Fruit fly (Drosophila melanogaster) whole organism, wandering third instar larva: ENCODE results near the gene CG18636.
"Not testable (repeated sequence)": the region's sequence is repeated elsewhere in the genome, so short reads cannot be mapped to it uniquely, and the experiment has no call there.

Experiments used
- CG32264 ChIP-seq: fragments of 200-800 bp; sonication (Bioruptor generic); optimal IDR thresholded peaks from 2 replicates; lab custom pipeline; 2016; ENCODE audit warnings: missing biosample characterization, missing genetic modification characterization
- CG9705 ChIP-seq: fragments of 200-800 bp; sonication (Bioruptor generic); optimal IDR thresholded peaks from 2 replicates; lab custom pipeline; 2018; ENCODE audit warnings: missing biosample characterization, mild to moderate bottlenecking, missing genetic modification characterization
- CrebA ChIP-seq: fragments of 200-800 bp; sonication (Bioruptor generic); optimal IDR thresholded peaks from 2 replicates; lab custom pipeline; 2016; ENCODE audit warnings: missing biosample characterization, mild to moderate bottlenecking, missing genetic modification characterization, borderline replicate concordance
- Dfd ChIP-seq: fragments of >200 bp; optimal IDR thresholded peaks from 2 replicates; lab custom pipeline; 2017; ENCODE audit warnings: missing biosample characterization, missing genetic modification characterization
- GATAd ChIP-seq: sonication (Bioruptor generic); optimal IDR thresholded peaks from 2 replicates; lab custom pipeline; 2016; ENCODE audit warnings: missing biosample characterization, missing genetic modification characterization
- Hnf4 ChIP-seq: fragments of 200-800 bp; sonication (Bioruptor generic); optimal IDR thresholded peaks from 2 replicates; lab custom pipeline; 2016; ENCODE audit warnings: missing biosample characterization, mild to moderate bottlenecking, missing genetic modification characterization
- Hr78 ChIP-seq: fragments of >200 bp; optimal IDR thresholded peaks from 2 replicates; lab custom pipeline; 2017; ENCODE audit warnings: missing biosample characterization, missing genetic modification characterization
- Hr83 ChIP-seq: fragments of 200-300 bp; sonication (Bioruptor generic); optimal IDR thresholded peaks from 2 replicates; lab custom pipeline; 2016; ENCODE audit warnings: missing biosample characterization, mild to moderate bottlenecking, missing genetic modification characterization, moderate library complexity; ENCODE audit not compliant: poor library complexity, severe bottlenecking
- Jra ChIP-seq: sonication (Bioruptor generic); optimal IDR thresholded peaks from 2 replicates; lab custom pipeline; 2016; ENCODE audit warnings: missing biosample characterization, missing genetic modification characterization
- Mio ChIP-seq: sonication (Bioruptor generic); optimal IDR thresholded peaks from 2 replicates; lab custom pipeline; 2016; ENCODE audit warnings: missing biosample characterization, missing genetic modification characterization
- N ChIP-seq: fragments of >200 bp; optimal IDR thresholded peaks from 2 replicates; lab custom pipeline; 2018; ENCODE audit warnings: missing biosample characterization, missing external identifiers, missing genetic modification characterization
- OdsH ChIP-seq: fragments of 200-800 bp; sonication (Bioruptor generic); optimal IDR thresholded peaks from 2 replicates; lab custom pipeline; 2016; ENCODE audit warnings: missing biosample characterization, mild to moderate bottlenecking, missing genetic modification characterization
- Rel ChIP-seq, 2 experiments: fragments of 200-800 bp; sonication (Bioruptor generic) in 1 of 2; optimal IDR thresholded peaks; 2 replicates in 1 of 2; 3 replicates in 1 of 2; lab custom pipeline; 2016 to 2019; ENCODE audit warnings: mild to moderate bottlenecking in 2 of 2, missing biosample characterization in 2 of 2, missing genetic modification characterization in 2 of 2, moderate library complexity in 1 of 2
- Sp1 ChIP-seq: fragments of 200-800 bp; sonication (Bioruptor generic); optimal IDR thresholded peaks from 3 replicates; lab custom pipeline; 2019; ENCODE audit warnings: missing biosample characterization, mild to moderate bottlenecking, missing genetic modification characterization, moderate library complexity
- brk ChIP-seq: fragments of 200-800 bp; sonication (Bioruptor generic); optimal IDR thresholded peaks from 2 replicates; lab custom pipeline; 2016; ENCODE audit warnings: missing biosample characterization, mild to moderate bottlenecking, missing genetic modification characterization
- dl ChIP-seq, 2 experiments: fragments of 175-275, 200-275 bp in 1 of 2; fragments of 200-275 bp in 1 of 2; sonication (Bioruptor generic); optimal IDR thresholded peaks; lab custom pipeline; 2018; ENCODE audit warnings: mild to moderate bottlenecking in 2 of 2, missing biosample characterization in 2 of 2, missing genetic modification characterization in 2 of 2, moderate library complexity in 2 of 2; ENCODE audit not compliant: partially characterized antibody in 2 of 2, insufficient read depth in 1 of 2
- dmrt93B ChIP-seq: fragments of 200-800 bp; sonication (Bioruptor generic); optimal IDR thresholded peaks from 2 replicates; lab custom pipeline; 2018; ENCODE audit warnings: missing biosample characterization, mild to moderate bottlenecking, missing genetic modification characterization
- dsf ChIP-seq: sonication (Bioruptor generic); optimal IDR thresholded peaks from 2 replicates; lab custom pipeline; 2016; ENCODE audit warnings: missing biosample characterization, missing genetic modification characterization, borderline replicate concordance
- ey ChIP-seq: fragments of 200-800 bp; sonication (Bioruptor generic); optimal IDR thresholded peaks from 2 replicates; lab custom pipeline; 2016; ENCODE audit warnings: missing biosample characterization, missing genetic modification characterization
- fru ChIP-seq: fragments of 200-800 bp; sonication (Bioruptor generic); optimal IDR thresholded peaks from 3 replicates; lab custom pipeline; 2016; ENCODE audit warnings: missing biosample characterization, mild to moderate bottlenecking, missing genetic modification characterization
- h ChIP-seq: fragments of 200-800 bp; sonication (Bioruptor generic); optimal IDR thresholded peaks from 3 replicates; lab custom pipeline; 2016; ENCODE audit warnings: missing biosample characterization, mild to moderate bottlenecking, missing genetic modification characterization
- lola ChIP-seq: fragments of >200 bp; optimal IDR thresholded peaks from 2 replicates; lab custom pipeline; 2017; ENCODE audit warnings: missing biosample characterization, missing genetic modification characterization
- pan ChIP-seq: fragments of >200 bp; optimal IDR thresholded peaks from 2 replicates; lab custom pipeline; 2017
- psq ChIP-seq: fragments of 200-800 bp; sonication (Bioruptor generic); optimal IDR thresholded peaks from 3 replicates; lab custom pipeline; 2017; ENCODE audit warnings: missing biosample characterization, mild to moderate bottlenecking, missing genetic modification characterization, moderate library complexity
- rgr ChIP-seq: fragments of 200-800 bp; sonication (Bioruptor generic); optimal IDR thresholded peaks from 3 replicates; lab custom pipeline; 2016; ENCODE audit warnings: missing biosample characterization, mild to moderate bottlenecking, missing genetic modification characterization
- sage ChIP-seq: fragments of 200-800 bp; sonication (Bioruptor generic); optimal IDR thresholded peaks from 2 replicates; lab custom pipeline; 2016; ENCODE audit warnings: missing biosample characterization, mild to moderate bottlenecking, missing genetic modification characterization
- sv ChIP-seq: fragments of 200-800 bp; sonication (Bioruptor generic); optimal IDR thresholded peaks from 3 replicates; lab custom pipeline; 2016; ENCODE audit warnings: missing biosample characterization, missing genetic modification characterization
- tai ChIP-seq: sonication (Bioruptor generic); optimal IDR thresholded peaks from 2 replicates; lab custom pipeline; 2016; ENCODE audit warnings: missing biosample characterization, missing genetic modification characterization

CG18636 gene

dm6 chr2L:14760467-14760866 is 23.9 kb downstream of the CG18636 start, which contains the start of gene CG4691:
CG4691 (plus strand) TSS chr2L:14760767.
- TF ChIP-seq Jra (GFP tag; lab: Kevin White, UChicago), result no peak
- TF ChIP-seq N (GFP tag; lab: Kevin White, UChicago), result no peak
- TF ChIP-seq, all 38 proteins: peak for 0

dm6 chr2L:14746068-14746467 is 38.3 kb downstream of the CG18636 start:
- TF ChIP-seq Hnf4, result no peak
- no peak for TF ChIP-seq dsf (GFP tag; lab: Kevin White, UChicago)
- TF ChIP-seq Hr78 (GFP tag; lab: Kevin White, UChicago), result no peak
- no peak for TF ChIP-seq Mio (GFP tag; lab: Kevin White, UChicago)
- no peak for TF ChIP-seq CrebA (GFP tag; lab: Kevin White, UChicago)
- TF ChIP-seq CG32264 (GFP tag; lab: Kevin White, UChicago), result no peak
- TF ChIP-seq sage (GFP tag; lab: Kevin White, UChicago), result no peak
- no peak for TF ChIP-seq N (GFP tag; lab: Kevin White, UChicago)
- no peak for TF ChIP-seq dl (GFP tag; optimal IDR thresholded peaks at IDR 0.05; lab: Kevin White, UChicago; ENCODE audit: insufficient read depth in 1 of 2, partially characterized antibody in 2 of 2)

DNA sequence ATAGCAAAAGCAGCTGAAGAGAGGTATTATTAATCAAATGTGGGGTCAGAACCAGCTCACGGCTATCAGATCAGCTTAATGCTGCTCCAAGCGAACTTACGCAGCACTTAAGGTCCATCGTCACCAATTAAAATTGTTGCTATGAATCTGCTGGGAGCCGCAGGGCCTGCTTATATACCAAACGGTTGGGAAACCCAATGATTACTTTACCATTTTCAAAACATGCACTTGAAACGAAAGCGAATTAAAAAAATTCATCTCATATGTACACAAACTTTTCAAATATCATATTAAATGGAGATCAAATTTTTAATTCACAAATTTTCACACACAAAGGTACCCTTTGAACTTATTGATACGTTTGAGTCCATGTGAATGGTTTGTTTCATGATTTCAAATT is 39.3 kb downstream of the CG18636 start, which contains the start of gene CG42587:
CG42587 (minus strand) TSS at position 143 of the 400 bp plus-strand sequence.
- TF ChIP-seq Rel (GFP tag; optimal IDR thresholded peaks at IDR 0.05; lab: Kevin White, UChicago) (no peak), Rel (tag; optimal IDR thresholded peaks at IDR 0.05; lab: Kevin White, UChicago) (peak; percentile 64), ey (GFP tag; lab: Kevin White, UChicago) (peak; percentile 29), dsf (GFP tag; lab: Kevin White, UChicago) (no peak), Hnf4 (peak; percentile 9), rgr (peak; percentile 47), OdsH (GFP tag; lab: Kevin White, UChicago) (peak; percentile 20), h (GFP tag; lab: Kevin White, UChicago) (peak; percentile 25), psq (peak; percentile 1), N (GFP tag; lab: Kevin White, UChicago) (no peak), sage (GFP tag; lab: Kevin White, UChicago) (no peak), fru (peak; percentile 21)

- no peak for TF ChIP-seq dsf (GFP tag; lab: Kevin White, UChicago)
- TF ChIP-seq Rel (GFP tag; optimal IDR thresholded peaks at IDR 0.05; lab: Kevin White, UChicago), result no peak
- no peak for TF ChIP-seq Rel (tag; optimal IDR thresholded peaks at IDR 0.05; lab: Kevin White, UChicago)
- TF ChIP-seq GATAd, result no peak
- TF ChIP-seq psq, result no peak
- no peak for TF ChIP-seq dmrt93B (GFP tag; lab: Kevin White, UChicago)
- TF ChIP-seq sv (GFP tag; lab: Kevin White, UChicago), result no peak
- TF ChIP-seq brk, result no peak
- no peak for TF ChIP-seq Mio (GFP tag; lab: Kevin White, UChicago)
- TF ChIP-seq ey (GFP tag; lab: Kevin White, UChicago), result no peak
- TF ChIP-seq OdsH (GFP tag; lab: Kevin White, UChicago), result no peak
- no peak for TF ChIP-seq Hr83 (GFP tag; lab: Kevin White, UChicago)
- TF ChIP-seq Sp1 (GFP tag; lab: Kevin White, UChicago), result no peak
- no peak for TF ChIP-seq pan
- no peak for TF ChIP-seq Jra (GFP tag; lab: Kevin White, UChicago)
- TF ChIP-seq lola (GFP tag; lab: Kevin White, UChicago), result no peak
- TF ChIP-seq Dfd (GFP tag; lab: Kevin White, UChicago), result no peak
- TF ChIP-seq tai (GFP tag; lab: Kevin White, UChicago), result no peak
Observed at dm6 chr2L:14744121-14744520, 40.3 kb downstream of the CG18636 start, which contains the start of gene CG42681. CG42681 (plus strand) TSS chr2L:14744421.

DNA sequence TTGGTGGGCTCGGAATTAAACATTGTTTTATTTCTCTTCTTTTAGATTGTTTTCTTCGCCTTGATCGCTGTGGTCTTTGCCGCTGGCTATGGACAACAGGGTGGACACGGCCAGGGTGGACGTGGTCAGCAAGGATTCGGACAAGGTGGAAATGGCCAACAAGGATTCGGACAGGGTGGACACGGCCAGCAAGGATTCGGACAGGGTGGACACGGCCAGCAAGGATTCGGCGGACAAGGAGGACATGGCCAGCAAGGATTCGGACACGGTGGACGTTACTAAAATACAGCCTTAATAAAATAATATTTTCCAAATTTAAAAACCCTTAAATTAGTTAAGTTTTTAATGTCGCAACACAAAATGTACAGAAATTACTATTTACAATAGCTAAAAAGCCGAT is 41.1 kb downstream of the CG18636 start:
- peak; percentile 56 for TF ChIP-seq Hr83 (GFP tag; lab: Kevin White, UChicago)
- no peak for TF ChIP-seq Jra (GFP tag; lab: Kevin White, UChicago)

DNA sequence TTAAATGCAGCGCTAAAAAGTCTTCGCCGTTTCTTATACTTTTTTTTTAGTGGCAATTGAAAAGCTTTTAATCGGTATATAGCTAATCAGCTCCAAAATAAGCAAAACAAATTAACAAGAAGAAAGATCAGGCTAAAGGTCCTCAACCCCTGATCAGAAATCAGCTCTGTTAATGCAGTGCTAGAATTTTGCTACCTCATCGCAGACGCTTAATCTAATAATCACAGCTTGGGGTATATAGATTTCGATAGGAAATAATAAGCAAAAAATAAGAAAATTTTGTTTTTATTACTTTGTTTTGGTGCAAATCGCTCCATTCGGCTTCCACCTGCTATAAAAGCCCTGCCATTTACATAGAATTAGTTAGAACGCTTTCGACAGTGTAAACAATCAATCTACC is 41.5 kb downstream of the CG18636 start, which contains the start of gene CG34166:
CG34166 (plus strand) TSS at position 301 of the 400 bp plus-strand sequence.
- TF ChIP-seq CG9705; sv (GFP tag; lab: Kevin White, UChicago); Hnf4: not testable (repeated sequence)
- TF ChIP-seq, all 38 proteins: peak for 0; not testable (repeated sequence) for 38
